Fruit fly (Drosophila melanogaster) whole organism, wandering third instar larva: Measurements from ENCODE around the gene CG17826.

ENCODE experiments used
- Dfd ChIP-seq: fragments of >200 bp; optimal IDR thresholded peaks from 2 replicates; lab custom pipeline; 2017; ENCODE audit warnings: missing biosample characterization, missing genetic modification characterization
- Dif ChIP-seq: fragments of 200-275, 200-300 bp; sonication (Bioruptor generic); optimal IDR thresholded peaks from 2 replicates; lab custom pipeline; 2018; ENCODE audit warnings: missing biosample characterization, missing genetic modification characterization; ENCODE audit not compliant: partially characterized antibody
- lola ChIP-seq: fragments of >200 bp; optimal IDR thresholded peaks from 2 replicates; lab custom pipeline; 2017; ENCODE audit warnings: missing biosample characterization, missing genetic modification characterization
- pan ChIP-seq: fragments of >200 bp; optimal IDR thresholded peaks from 2 replicates; lab custom pipeline; 2017

- TF ChIP-seq lola (GFP tag; lab: Kevin White, UChicago) (no peak), Dfd (GFP tag; lab: Kevin White, UChicago) (no peak), Dif (no peak), pan (lab: Kevin White, UChicago) (no peak)
These were observed 28.4 kb upstream of the CG17826 start, which contains the start of gene CG11588 for dm6 chr3L:11921213-11921612.
